Worm (Caenorhabditis elegans): ENCODE data around the gene C43D7.8.

C43D7.8 gene

ce11 chrV:19303589-19304174, 7.6 kb downstream of the C43D7.8 start, which contains the start of the genes fbxb-63 and fbxb-61:
Gene fbxb-63 (minus strand): TSS chrV:19303730.
Gene fbxb-61 (plus strand): TSS chrV:19304124.
- peak; percentile 25 for TF ChIP-seq ceh-28 (tag; optimal IDR thresholded peaks at IDR 0.05)
- TF ChIP-seq aha-1 (tag): peak; percentile 58
- no peak for TF ChIP-seq daf-8 (GFP tag; IDR thresholded peaks at IDR 0.05)

- TF ChIP-seq lin-15B (tag; optimal IDR thresholded peaks at IDR 0.05) (no peak), fkh-10 (GFP tag; optimal IDR thresholded peaks at IDR 0.05) (no peak), nhr-41 (GFP tag; IDR thresholded peaks at IDR 0.05) (no peak), F26F4.8 (GFP tag; conservative IDR thresholded peaks at IDR 0.05) (no peak), saeg-2 (GFP tag; IDR thresholded peaks at IDR 0.05) (no peak), ZK337.2 (GFP tag; IDR thresholded peaks at IDR 0.05) (no peak), nhr-77 (tag; optimal IDR thresholded peaks at IDR 0.05) (no peak), lim-7 (GFP tag; IDR thresholded peaks at IDR 0.05) (no peak), lin-39 (tag; optimal IDR thresholded peaks at IDR 0.05) (no peak), tag-97 (GFP tag; IDR thresholded peaks at IDR 0.05) (no peak), dmd-9 (GFP tag; IDR thresholded peaks at IDR 0.05) (no peak), dmd-8 (GFP tag; IDR thresholded peaks at IDR 0.05) (no peak), vab-7 (GFP tag; IDR thresholded peaks at IDR 0.05) (no peak), madf-9 (GFP tag; conservative IDR thresholded peaks at IDR 0.05) (no peak), nhr-237 (tag; optimal IDR thresholded peaks at IDR 0.05) (no peak), F10B5.3 (tag; optimal IDR thresholded peaks at IDR 0.05) (no peak), R02D3.7 (tag; optimal IDR thresholded peaks at IDR 0.05) (no peak), unc-130 (GFP tag; optimal IDR thresholded peaks at IDR 0.05) (no peak)
Observed at ce11 chrV:19301934-19302333, 9.4 kb downstream of the C43D7.8 start, which contains the start of gene fbxb-62. Gene fbxb-62 (minus strand): TSS chrV:19302034.

- TF ChIP-seq hmg-1.1 (GFP tag; IDR thresholded peaks at IDR 0.05) (no peak), dve-1 (tag; optimal IDR thresholded peaks at IDR 0.05; ENCODE audit: insufficient read depth) (no peak), tag-97 (GFP tag; IDR thresholded peaks at IDR 0.05) (no peak), nhr-10 (tag; optimal IDR thresholded peaks at IDR 0.05) (no peak), Y75B8A.6 (GFP tag; IDR thresholded peaks at IDR 0.05) (no peak), snpc-1.2 (GFP tag; IDR thresholded peaks at IDR 0.05) (no peak), egl-27 (tag; optimal IDR thresholded peaks at IDR 0.05) (no peak), ZK337.2 (GFP tag; IDR thresholded peaks at IDR 0.05) (no peak), dmd-9 (GFP tag; IDR thresholded peaks at IDR 0.05) (no peak), ztf-7 (tag; optimal IDR thresholded peaks at IDR 0.05) (no peak), Y5F2A.4 (GFP tag; optimal IDR thresholded peaks at IDR 0.05) (no peak), mes-2 (tag; optimal IDR thresholded peaks at IDR 0.05; ENCODE audit: poor library complexity, severe bottlenecking) (no peak), F26F4.8 (GFP tag; conservative IDR thresholded peaks at IDR 0.05) (no peak), zfp-3 (GFP tag; conservative IDR thresholded peaks at IDR 0.05) (no peak), lin-38 (GFP tag; IDR thresholded peaks at IDR 0.05) (no peak), gei-8 (GFP tag; optimal IDR thresholded peaks at IDR 0.05) (no peak), zfp-2 (tag; optimal IDR thresholded peaks at IDR 0.05) (no peak)
Observed at ce11 chrV:19299262-19299661, 12.0 kb downstream of the C43D7.8 start, which contains the start of gene F55C9.14. Gene F55C9.14 (plus strand): TSS chrV:19299562.

ce11 chrV:19297510-19297909, 13.8 kb downstream of the C43D7.8 start, which contains the start of gene fbxb-60:
Gene fbxb-60 (plus strand): TSS chrV:19297810.
- TF ChIP-seq snpc-4 (tag; optimal IDR thresholded peaks at IDR 0.05): no peak
- peak; percentile 9 for TF ChIP-seq ceh-28 (tag; optimal IDR thresholded peaks at IDR 0.05)
- peak; percentile 76 for TF ChIP-seq aha-1 (tag)

Data from whole organism, L4 larva.